Worm (Caenorhabditis elegans) whole organism, L4/young adult: Measurements from ENCODE around the gene F09E10.5.

Source experiments
- W03F9.2 ChIP-seq: fragments of 150-350 bp; optimal IDR thresholded peaks from 2 replicates; lab custom pipeline; 2014; ENCODE audit warnings: missing biosample characterization, missing genetic modification characterization
- dao-5 ChIP-seq: sonication (generic microtip); optimal IDR thresholded peaks from 2 replicates; lab custom pipeline; 2016; ENCODE audit warnings: missing genotype, missing genetic modification characterization, moderate library complexity, missing compliant biosample characterization
- him-1 ChIP-seq: sonication (generic microtip); optimal IDR thresholded peaks from 2 replicates; lab custom pipeline; 2016; ENCODE audit warnings: missing genotype, missing genetic modification reagents, missing genetic modification characterization, missing compliant biosample characterization

DNA sequence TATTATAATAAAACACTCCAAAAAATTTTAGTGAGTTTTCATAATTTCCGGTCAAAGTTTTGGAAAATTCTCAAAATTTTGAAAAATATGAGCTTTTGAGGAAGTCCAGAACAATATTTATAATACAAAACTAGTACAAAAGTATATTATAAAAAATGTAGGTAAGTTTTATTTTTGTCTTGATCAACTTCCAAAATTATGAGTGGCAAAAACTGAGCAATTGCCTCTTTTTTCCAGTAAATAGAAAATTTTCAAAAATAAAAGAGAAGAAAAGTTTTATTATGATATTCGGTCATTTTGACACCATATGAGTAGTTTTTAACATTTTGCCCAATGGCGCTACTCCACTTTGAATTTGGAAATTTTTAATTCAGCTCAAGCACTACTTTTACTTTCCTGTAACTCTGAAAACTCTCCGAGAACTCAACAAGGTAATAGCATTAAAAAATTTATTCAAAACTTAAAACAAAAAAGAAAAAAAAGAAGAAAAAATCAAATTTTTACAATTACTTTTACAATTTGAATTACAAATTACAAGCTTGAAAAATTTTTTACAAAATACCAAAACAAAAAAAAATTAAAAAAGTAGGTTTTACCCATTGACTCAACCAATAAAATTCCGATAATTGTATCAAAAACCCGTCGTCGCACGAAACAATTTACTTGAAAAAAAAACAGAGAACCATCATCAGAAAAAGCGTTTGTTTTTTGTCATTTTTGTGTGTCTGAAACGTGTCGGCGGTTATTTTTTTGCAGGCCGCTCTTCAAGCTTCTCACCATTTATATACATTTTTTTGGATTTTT lies 9.7 kb upstream of the F09E10.5 start:
- TF ChIP-seq dao-5 (tag; lab: Kevin White, UChicago) (no peak), him-1 (tag; lab: Kevin White, UChicago) (no peak), W03F9.2 (tag; lab: Kevin White, UChicago) (no peak)
